Fruit fly (Drosophila melanogaster) whole organism, embryonic: ENCODE data around the gene Atg6.

Experiments
- Abd-B ChIP-seq: fragments of 200-800 bp; sonication (Bioruptor generic); optimal IDR thresholded peaks from 2 replicates; lab custom pipeline; 2018; ENCODE audit warnings: missing biosample characterization, mild to moderate bottlenecking, missing genetic modification characterization, moderate library complexity
- Adf1 ChIP-seq: fragments of 200-800 bp; sonication (Bioruptor generic); IDR thresholded peaks from 2 replicates; pipeline ENCODE4 v1.3.6; 2022; ENCODE audit warnings: missing biosample characterization, missing genetic modification characterization
- CG10147 ChIP-seq: fragments of 200-800 bp; sonication (Bioruptor generic); optimal IDR thresholded peaks from 2 replicates; lab custom pipeline; 2019; ENCODE audit warnings: missing biosample characterization, mild to moderate bottlenecking, missing genetic modification characterization, moderate library complexity
- CG10366 ChIP-seq: fragments of 200-800 bp; sonication (Bioruptor generic); IDR thresholded peaks from 2 replicates; pipeline ENCODE4 v1.3.6; 2022; ENCODE audit warnings: missing biosample characterization, missing genetic modification characterization
- CG12104 ChIP-seq: fragments of 200-800 bp; sonication (Bioruptor generic); optimal IDR thresholded peaks from 3 replicates; lab custom pipeline; 2016; ENCODE audit warnings: missing biosample characterization, missing genetic modification characterization
- CG12299 ChIP-seq: fragments of 200-800 bp; sonication (Bioruptor generic); optimal IDR thresholded peaks from 2 replicates; lab custom pipeline; 2018; ENCODE audit warnings: missing biosample characterization, mild to moderate bottlenecking, missing genetic modification characterization
- CG12942 ChIP-seq: fragments of 200-800 bp; sonication (Bioruptor generic); optimal IDR thresholded peaks from 3 replicates; lab custom pipeline; 2016; ENCODE audit warnings: missing biosample characterization, missing genetic modification characterization
- CG13424 ChIP-seq: fragments of 200-800 bp; sonication (Bioruptor generic); optimal IDR thresholded peaks from 2 replicates; lab custom pipeline; 2019; ENCODE audit warnings: missing biosample characterization, mild to moderate bottlenecking, missing genetic modification characterization, moderate library complexity
- CG13624 ChIP-seq: fragments of 200-800 bp; sonication (Bioruptor generic); optimal IDR thresholded peaks from 2 replicates; lab custom pipeline; 2016; ENCODE audit warnings: missing biosample characterization, missing genetic modification characterization
- CG14014 ChIP-seq: fragments of 200-800 bp; sonication (Bioruptor generic); IDR thresholded peaks from 2 replicates; pipeline ENCODE4 v1.3.6; 2022; ENCODE audit warnings: missing biosample characterization, missing genetic modification characterization
- CG14441 ChIP-seq: fragments of 200-800 bp; sonication (Bioruptor generic); IDR thresholded peaks from 2 replicates; pipeline ENCODE4 v1.3.6; 2022; ENCODE audit warnings: missing biosample characterization, missing genetic modification characterization
- CG14965 ChIP-seq: fragments of 200-800 bp; sonication (Bioruptor generic); optimal IDR thresholded peaks from 2 replicates; lab custom pipeline; 2016; ENCODE audit warnings: missing biosample characterization, missing genetic modification characterization, borderline replicate concordance
- CG15479 ChIP-seq: fragments of 200-800 bp; sonication (Bioruptor generic); optimal IDR thresholded peaks from 3 replicates; lab custom pipeline; 2019; ENCODE audit warnings: missing biosample characterization, mild to moderate bottlenecking, missing genetic modification characterization, moderate library complexity
- CG15514 ChIP-seq: fragments of 200-800 bp; sonication (Bioruptor generic); optimal IDR thresholded peaks from 3 replicates; lab custom pipeline; 2017; ENCODE audit warnings: missing biosample characterization, missing genetic modification characterization, mild to moderate bottlenecking, moderate library complexity, missing genetic modification reagents
- CG17912 ChIP-seq: fragments of 200-800 bp; sonication (Bioruptor generic); optimal IDR thresholded peaks from 2 replicates; lab custom pipeline; 2018; ENCODE audit warnings: missing biosample characterization, mild to moderate bottlenecking, missing genetic modification characterization
- CG18011 ChIP-seq: fragments of 200-800 bp; sonication (Bioruptor generic); optimal IDR thresholded peaks from 2 replicates; lab custom pipeline; 2017; ENCODE audit warnings: missing biosample characterization, missing genetic modification characterization, mild to moderate bottlenecking, moderate library complexity, missing genotype
- CG2889 ChIP-seq: fragments of 200-800 bp; sonication (Bioruptor generic); IDR thresholded peaks from 3 replicates; pipeline ENCODE4 v1.3.6; 2022; ENCODE audit warnings: missing biosample characterization, missing genetic modification characterization
- CG30020 ChIP-seq: fragments of 200-800 bp; optimal IDR thresholded peaks from 2 replicates; lab custom pipeline; 2019; ENCODE audit warnings: missing biosample characterization, mild to moderate bottlenecking, missing genetic modification characterization, moderate library complexity
- CG3726 ChIP-seq: fragments of 200-800 bp; sonication (Bioruptor generic); IDR thresholded peaks from 3 replicates; pipeline ENCODE4, ENCODE4 v1.3.6; 2022; ENCODE audit warnings: missing biosample characterization, missing genetic modification characterization
- CG4617 ChIP-seq: fragments of 200-800 bp; sonication (Bioruptor generic); optimal IDR thresholded peaks from 3 replicates; lab custom pipeline; 2016; ENCODE audit warnings: missing biosample characterization, missing genetic modification characterization, borderline replicate concordance
- CG7357 ChIP-seq: fragments of 200-800 bp; sonication (Bioruptor generic); IDR thresholded peaks from 3 replicates; pipeline ENCODE4 v1.3.6; 2022; ENCODE audit warnings: missing biosample characterization, missing genetic modification characterization
- CG8388 ChIP-seq: fragments of 200-800 bp; sonication (Bioruptor generic); optimal IDR thresholded peaks from 2 replicates; lab custom pipeline; 2019; ENCODE audit warnings: missing biosample characterization, mild to moderate bottlenecking, missing genetic modification characterization, moderate library complexity
- CG8478 ChIP-seq: fragments of >200 bp; optimal IDR thresholded peaks from 2 replicates; lab custom pipeline; 2018
- CHES-1-like ChIP-seq: fragments of 200-800 bp; sonication (Bioruptor generic); optimal IDR thresholded peaks from 2 replicates; lab custom pipeline; 2016; ENCODE audit warnings: missing biosample characterization, missing genetic modification characterization
- Gsc ChIP-seq: fragments of 200-800 bp; sonication (Bioruptor generic); IDR thresholded peaks from 2 replicates; pipeline ENCODE4 v1.3.6; 2022; ENCODE audit warnings: missing biosample characterization, missing genetic modification characterization
- HLH54F ChIP-seq: fragments of 200-800 bp; sonication (Bioruptor generic); optimal IDR thresholded peaks from 3 replicates; lab custom pipeline; 2016; ENCODE audit warnings: missing biosample characterization, missing genetic modification characterization
- Kr ChIP-seq: fragments of 200-800 bp; sonication (Bioruptor generic); optimal IDR thresholded peaks from 2 replicates; lab custom pipeline; 2017; ENCODE audit warnings: missing biosample characterization, mild to moderate bottlenecking, missing genetic modification characterization
- NfI ChIP-seq: fragments of 200-800 bp; sonication (Bioruptor generic); optimal IDR thresholded peaks from 3 replicates; lab custom pipeline; 2018; ENCODE audit warnings: missing biosample characterization, mild to moderate bottlenecking, missing genetic modification characterization, moderate library complexity
- Rfx ChIP-seq: fragments of 200-800 bp; sonication (Bioruptor generic); IDR thresholded peaks from 2 replicates; pipeline ENCODE4 v1.3.6; 2022; ENCODE audit warnings: missing biosample characterization, missing genetic modification characterization
- Sry-β ChIP-seq: fragments of 200-800 bp; sonication (Bioruptor generic); optimal IDR thresholded peaks from 2 replicates; lab custom pipeline; 2018; ENCODE audit warnings: missing biosample characterization, mild to moderate bottlenecking, missing genetic modification characterization, moderate library complexity
- Ssrp ChIP-seq: fragments of 200-800 bp; sonication (Bioruptor generic); optimal IDR thresholded peaks from 2 replicates; lab custom pipeline; 2018; ENCODE audit warnings: missing biosample characterization, mild to moderate bottlenecking, missing genetic modification characterization, moderate library complexity
- Xbp1 ChIP-seq: fragments of 200-800 bp; sonication (Bioruptor generic); optimal IDR thresholded peaks from 3 replicates; lab custom pipeline; 2016; ENCODE audit warnings: missing biosample characterization, mild to moderate bottlenecking, missing genetic modification characterization
- ap ChIP-seq: fragments of 200-800 bp; sonication (Bioruptor generic); IDR thresholded peaks from 2 replicates; pipeline ENCODE4 v1.3.6; 2022; ENCODE audit warnings: missing biosample characterization, missing genetic modification characterization
- ase ChIP-seq: fragments of 200-800 bp; sonication (Bioruptor generic); IDR thresholded peaks from 3 replicates; pipeline ENCODE4 v1.3.6; 2022; ENCODE audit warnings: missing biosample characterization, missing genetic modification characterization
- ato ChIP-seq: fragments of 200-800 bp; sonication (Bioruptor generic); IDR thresholded peaks from 2 replicates; pipeline ENCODE4 v1.3.6; 2022; ENCODE audit warnings: missing biosample characterization, missing genetic modification characterization; ENCODE audit not compliant: partially characterized antibody
- bigmax ChIP-seq: fragments of 200-800 bp; sonication (Bioruptor generic); optimal IDR thresholded peaks from 2 replicates; lab custom pipeline; 2018; ENCODE audit warnings: missing biosample characterization, mild to moderate bottlenecking, missing genetic modification characterization
- br ChIP-seq: fragments of >200 bp; optimal IDR thresholded peaks from 2 replicates; lab custom pipeline; 2017
- crp ChIP-seq, 2 experiments: fragments of 200-800 bp; sonication (Bioruptor generic); optimal IDR thresholded peaks; 2 replicates in 1 of 2; 3 replicates in 1 of 2; lab custom pipeline; 2017; ENCODE audit warnings: missing biosample characterization in 2 of 2, missing genetic modification characterization in 2 of 2, mild to moderate bottlenecking in 1 of 2, moderate library complexity in 1 of 2
- dati ChIP-seq: fragments of 200-800 bp; sonication (Bioruptor generic); IDR thresholded peaks from 2 replicates; pipeline ENCODE4 v1.3.6; 2022; ENCODE audit warnings: missing biosample characterization, missing genetic modification characterization
- dm ChIP-seq: fragments of 200-800 bp; sonication (Bioruptor generic); optimal IDR thresholded peaks from 3 replicates; lab custom pipeline; 2016; ENCODE audit warnings: missing biosample characterization, missing genetic modification characterization
- nerfin-2 ChIP-seq: fragments of 200-800 bp; sonication (Bioruptor generic); IDR thresholded peaks from 2 replicates; pipeline ENCODE4 v1.3.6; 2022; ENCODE audit warnings: missing biosample characterization, missing genetic modification characterization; ENCODE audit not compliant: partially characterized antibody
- pros ChIP-seq: fragments of 200-800 bp; sonication (Bioruptor generic); optimal IDR thresholded peaks from 3 replicates; lab custom pipeline; 2019; ENCODE audit warnings: missing biosample characterization, mild to moderate bottlenecking, missing genetic modification characterization, moderate library complexity
- sc ChIP-seq, 3 experiments: fragments of >200 bp in 2 of 3; fragments of 200-800 bp in 1 of 3; sonication (Bioruptor generic) in 1 of 3; optimal IDR thresholded peaks; 2 replicates in 2 of 3; 3 replicates in 1 of 3; lab custom pipeline; 2017; ENCODE audit warnings: mild to moderate bottlenecking in 1 of 3, missing biosample characterization in 1 of 3, missing genetic modification characterization in 1 of 3, missing genetic modification reagents in 1 of 3
- sd ChIP-seq: fragments of 200-800 bp; sonication (Bioruptor generic); optimal IDR thresholded peaks from 3 replicates; lab custom pipeline; 2018; ENCODE audit warnings: missing biosample characterization, mild to moderate bottlenecking, missing genetic modification characterization, moderate library complexity
- seq ChIP-seq: fragments of 200-800 bp; sonication (Bioruptor generic); IDR thresholded peaks from 2 replicates; pipeline ENCODE4 v1.3.6; 2022; ENCODE audit warnings: missing biosample characterization, missing genetic modification characterization
- tll ChIP-seq, 2 experiments: fragments of 200-800 bp in 1 of 2; fragments of >200 bp in 1 of 2; sonication (Bioruptor generic) in 1 of 2; optimal IDR thresholded peaks; 2 replicates each; lab custom pipeline; 2017 to 2019; ENCODE audit warnings: missing biosample characterization in 2 of 2, missing genetic modification characterization in 2 of 2, mild to moderate bottlenecking in 1 of 2, moderate library complexity in 1 of 2
- unc-4 ChIP-seq: fragments of 200-800 bp; sonication (Bioruptor generic); IDR thresholded peaks from 2 replicates; pipeline ENCODE4 v1.3.6; 2022; ENCODE audit warnings: missing biosample characterization, missing genetic modification characterization; ENCODE audit not compliant: partially characterized antibody
- wdn ChIP-seq: fragments of 200-800 bp; sonication (Bioruptor generic); IDR thresholded peaks from 2 replicates; pipeline ENCODE4 v1.3.6; 2022; ENCODE audit warnings: missing biosample characterization, missing genetic modification characterization

The Atg6 gene

DNA sequence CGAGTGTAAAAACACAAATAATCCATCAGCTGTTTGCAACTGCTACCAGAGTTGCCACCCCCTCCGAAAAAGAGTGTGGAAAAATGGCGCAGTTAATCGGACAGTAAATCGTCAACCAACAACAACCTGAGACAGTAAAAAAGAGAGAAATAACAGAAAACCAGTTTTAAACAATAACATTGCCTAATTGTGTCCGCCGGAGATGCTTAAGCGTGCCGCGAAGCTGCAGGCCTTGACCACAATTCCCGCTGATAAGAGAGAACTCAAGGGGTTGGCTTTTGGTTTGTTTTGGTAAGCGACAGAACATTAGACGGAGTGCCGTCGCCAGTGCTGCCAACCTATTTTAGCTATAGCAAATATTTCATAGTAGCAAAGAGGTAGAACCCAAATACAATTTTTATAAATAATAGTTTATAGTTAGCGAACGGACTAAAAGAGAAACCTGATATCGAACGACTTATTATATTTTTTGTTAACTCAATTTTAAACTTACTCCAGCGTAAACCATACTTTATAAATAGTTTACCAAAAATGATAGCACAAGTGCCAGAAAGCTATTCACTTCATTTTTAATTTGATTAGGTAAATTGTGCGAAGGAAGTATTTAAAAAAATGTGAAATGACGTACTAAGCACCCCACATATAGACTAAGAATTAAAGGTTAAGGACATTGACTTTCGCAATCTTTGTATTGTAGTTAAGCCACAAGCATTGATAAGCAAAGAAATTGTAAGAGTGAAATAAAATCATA is at the start of gene Atg6, which contains the start of gene Pisd (continued):
- TF ChIP-seq sc (optimal IDR thresholded peaks at IDR 0.05; lab: Kevin White, UChicago) (no peak), sc (GFP tag; optimal IDR thresholded peaks at IDR 0.05; lab: Kevin White, UChicago) (no peak), CHES-1-like (peak; percentile 21), CG14014 (GFP tag; lab: Robert Waterston, UW) (no peak), seq (GFP tag; lab: Robert Waterston, UW) (no peak), bigmax (GFP tag; lab: Kevin White, UChicago) (peak; percentile 15), sd (tag; lab: Kevin White, UChicago) (peak; percentile 70), nerfin-2 (GFP tag; lab: Robert Waterston, UW) (no peak), CG15479 (GFP tag; lab: Kevin White, UChicago) (peak; percentile 11), CG12104 (no peak), NfI (peak; percentile 1), Xbp1 (GFP tag; lab: Kevin White, UChicago) (peak; percentile 21), br (no peak), Ssrp (no peak), CG10147 (GFP tag; lab: Kevin White, UChicago) (peak; percentile 31), dati (no peak), Abd-B (peak; percentile 36), crp (GFP tag; optimal IDR thresholded peaks at IDR 0.05; lab: Kevin White, UChicago) (peak; percentile 46 to 94), CG18011 (GFP tag; lab: Kevin White, UChicago) (peak; percentile 27), ase (GFP tag; lab: Robert Waterston, UW) (no peak), tll (GFP tag; optimal IDR thresholded peaks at IDR 0.05; lab: Kevin White, UChicago) (no peak), pros (GFP tag; lab: Kevin White, UChicago) (peak; percentile 90), CG14441 (GFP tag; lab: Robert Waterston, UW) (peak; percentile 28; the same call in 1 of the 2 replicates), CG2889 (no peak), ap (GFP tag; lab: Robert Waterston, UW) (no peak), CG7357 (GFP tag; lab: Robert Waterston, UW) (no peak), CG15514 (GFP tag; lab: Kevin White, UChicago) (peak; percentile 56), CG13424 (tag; lab: Kevin White, UChicago) (peak; percentile 28), CG10366 (GFP tag; lab: Robert Waterston, UW) (peak; percentile 13; the same call in 1 of the 2 replicates), CG3726 (GFP tag; lab: Robert Waterston, UW) (no peak), Adf1 (peak; percentile 52; the same call in 1 of the 2 replicates), CG14965 (GFP tag; lab: Kevin White, UChicago) (no peak), Rfx (GFP tag; lab: Robert Waterston, UW) (peak; percentile 64), dm (GFP tag; lab: Kevin White, UChicago) (peak; percentile 10), Gsc (GFP tag; lab: Robert Waterston, UW) (no peak), CG8388 (peak; percentile 23), unc-4 (GFP tag; lab: Robert Waterston, UW) (peak; percentile 40; the same call in 1 of the 2 replicates), HLH54F (GFP tag; lab: Kevin White, UChicago) (peak; percentile 27), CG12942 (GFP tag; lab: Kevin White, UChicago) (no peak), ato (GFP tag; lab: Robert Waterston, UW) (no peak), CG12299 (tag; lab: Kevin White, UChicago) (peak; percentile 5), Sry-β (GFP tag; lab: Kevin White, UChicago) (peak; percentile 88), CG4617 (peak; percentile 75), CG8478 (lab: Kevin White, UChicago) (no peak), CG30020 (peak; percentile 37), Kr (GFP tag; lab: Kevin White, UChicago) (no peak), wdn (GFP tag; lab: Robert Waterston, UW) (no peak), CG13624 (GFP tag; lab: Kevin White, UChicago) (peak; percentile 96), CG17912 (GFP tag; lab: Kevin White, UChicago) (no peak)
